Fruit fly (Drosophila melanogaster) whole organism, embryonic: Measurements from ENCODE around the gene eIF3l.
A peak's percentile ranks its signal among the peaks of the same experiment; 100 is the strongest.

Experiments used
- CG10431 ChIP-seq: fragments of 200-800 bp; sonication (Bioruptor generic); optimal IDR thresholded peaks from 3 replicates; lab custom pipeline; 2018; ENCODE audit warnings: missing biosample characterization, mild to moderate bottlenecking, missing genetic modification characterization
- CG10543 ChIP-seq: fragments of 200-800 bp; sonication (Bioruptor generic); optimal IDR thresholded peaks from 3 replicates; lab custom pipeline; 2017; ENCODE audit warnings: missing biosample characterization, mild to moderate bottlenecking, missing genetic modification characterization, moderate library complexity
- CG10979 ChIP-seq: fragments of 200-800 bp; sonication (Bioruptor generic); optimal IDR thresholded peaks from 2 replicates; lab custom pipeline; 2018; ENCODE audit warnings: missing biosample characterization, mild to moderate bottlenecking, missing genetic modification characterization, moderate library complexity
- CG11093 ChIP-seq: fragments of 200-800 bp; sonication (Bioruptor generic); IDR thresholded peaks from 3 replicates; pipeline ENCODE4 v1.3.6; 2022; ENCODE audit warnings: missing biosample characterization, missing genetic modification characterization
- CG11247 ChIP-seq: fragments of 200-800 bp; sonication (Bioruptor generic); IDR thresholded peaks from 2 replicates; pipeline ENCODE4 v1.3.6; 2022; ENCODE audit warnings: missing biosample characterization, missing genetic modification characterization
- CG11456 ChIP-seq: fragments of 200-800 bp; sonication (Bioruptor generic); IDR thresholded peaks from 3 replicates; pipeline ENCODE4 v1.3.6; 2022; ENCODE audit warnings: missing biosample characterization, missing genetic modification characterization
- CG11504 ChIP-seq: fragments of 200-800 bp; sonication (Bioruptor generic); optimal IDR thresholded peaks from 3 replicates; lab custom pipeline; 2019; ENCODE audit warnings: missing biosample characterization, mild to moderate bottlenecking, missing genetic modification characterization, moderate library complexity
- CG12071 ChIP-seq: fragments of 200-800 bp; sonication (Bioruptor generic); optimal IDR thresholded peaks from 3 replicates; lab custom pipeline; 2018; ENCODE audit warnings: missing biosample characterization, mild to moderate bottlenecking, missing genetic modification characterization
- CG12104 ChIP-seq: fragments of 200-800 bp; sonication (Bioruptor generic); optimal IDR thresholded peaks from 3 replicates; lab custom pipeline; 2016; ENCODE audit warnings: missing biosample characterization, missing genetic modification characterization
- CG14441 ChIP-seq: fragments of 200-800 bp; sonication (Bioruptor generic); IDR thresholded peaks from 2 replicates; pipeline ENCODE4 v1.3.6; 2022; ENCODE audit warnings: missing biosample characterization, missing genetic modification characterization
- CG1647 ChIP-seq: fragments of 200-800 bp; sonication (Bioruptor generic); optimal IDR thresholded peaks from 3 replicates; lab custom pipeline; 2016; ENCODE audit warnings: missing biosample characterization, missing genetic modification characterization
- CG2120 ChIP-seq: fragments of 200-800 bp; sonication (Bioruptor generic); optimal IDR thresholded peaks from 3 replicates; lab custom pipeline; 2016; ENCODE audit warnings: missing biosample characterization, missing genetic modification characterization
- CG2129 ChIP-seq: fragments of 200-800 bp; sonication (Bioruptor generic); IDR thresholded peaks from 2 replicates; pipeline ENCODE4 v1.3.6; 2022; ENCODE audit warnings: missing biosample characterization, missing genetic modification characterization; ENCODE audit not compliant: partially characterized antibody
- CG2875 ChIP-seq: fragments of 200-800 bp; sonication (Bioruptor generic); optimal IDR thresholded peaks from 2 replicates; lab custom pipeline; 2017; ENCODE audit warnings: missing biosample characterization, mild to moderate bottlenecking, missing genetic modification characterization, missing genetic modification reagents
- CG31388 ChIP-seq: fragments of 200-800 bp; sonication (Bioruptor generic); optimal IDR thresholded peaks from 2 replicates; lab custom pipeline; 2016; ENCODE audit warnings: missing biosample characterization, missing genetic modification characterization
- CG3838 ChIP-seq: fragments of 200-800 bp; sonication (Bioruptor generic); optimal IDR thresholded peaks from 3 replicates; lab custom pipeline; 2016; ENCODE audit warnings: missing biosample characterization, missing genetic modification characterization
- CG4707 ChIP-seq: fragments of 200-800 bp; sonication (Bioruptor generic); optimal IDR thresholded peaks from 2 replicates; lab custom pipeline; 2018; ENCODE audit warnings: missing biosample characterization, mild to moderate bottlenecking, missing genetic modification characterization, moderate library complexity
- CG6689 ChIP-seq: fragments of 200-800 bp; sonication (Bioruptor generic); IDR thresholded peaks from 2 replicates; pipeline ENCODE4 v1.3.6; 2022; ENCODE audit warnings: missing biosample characterization, missing genetic modification characterization
- CG7745 ChIP-seq: fragments of 200-800 bp; sonication (Bioruptor generic); optimal IDR thresholded peaks from 2 replicates; lab custom pipeline; 2018; ENCODE audit warnings: missing biosample characterization, mild to moderate bottlenecking, missing genetic modification characterization, moderate library complexity
- CG8478 ChIP-seq: fragments of >200 bp; optimal IDR thresholded peaks from 2 replicates; lab custom pipeline; 2018
- E2f1 ChIP-seq: fragments of 200-800 bp; sonication (Bioruptor generic); IDR thresholded peaks from 2 replicates; pipeline ENCODE4 v1.3.6; 2022; ENCODE audit warnings: missing biosample characterization, missing genetic modification characterization
- Fer3 ChIP-seq: fragments of 200-800 bp; sonication (Bioruptor generic); optimal IDR thresholded peaks from 2 replicates; lab custom pipeline; 2018; ENCODE audit warnings: missing biosample characterization, mild to moderate bottlenecking, missing genetic modification characterization, moderate library complexity
- NC2β ChIP-seq: fragments of 200-800 bp; sonication (Bioruptor generic); optimal IDR thresholded peaks from 2 replicates; lab custom pipeline; 2016; ENCODE audit warnings: missing biosample characterization, missing genetic modification characterization
- NFAT ChIP-seq: fragments of 200-800 bp; sonication (Bioruptor generic); IDR thresholded peaks from 2 replicates; pipeline ENCODE4 v1.3.6; 2022; ENCODE audit warnings: missing biosample characterization, missing genetic modification characterization
- Nf-YB ChIP-seq: fragments of 200-800 bp; sonication (Bioruptor generic); optimal IDR thresholded peaks from 3 replicates; lab custom pipeline; 2019; ENCODE audit warnings: missing biosample characterization, mild to moderate bottlenecking, missing genetic modification characterization, moderate library complexity
- Rfx ChIP-seq: fragments of 200-800 bp; sonication (Bioruptor generic); IDR thresholded peaks from 2 replicates; pipeline ENCODE4 v1.3.6; 2022; ENCODE audit warnings: missing biosample characterization, missing genetic modification characterization
- Sox100B ChIP-seq: fragments of 200-800 bp; sonication (Bioruptor generic); optimal IDR thresholded peaks from 3 replicates; lab custom pipeline; 2018; ENCODE audit warnings: missing biosample characterization, mild to moderate bottlenecking, missing genetic modification characterization
- Stat92E ChIP-seq, 3 experiments: fragments of >200 bp in 2 of 3; fragments of 200-800 bp in 1 of 3; sonication (Bioruptor generic) in 1 of 3; optimal IDR thresholded peaks; 2 replicates each; lab custom pipeline; 2017 to 2019; ENCODE audit warnings: missing biosample characterization in 3 of 3, missing genetic modification characterization in 3 of 3, mild to moderate bottlenecking in 1 of 3, moderate library complexity in 1 of 3
- ash1 ChIP-seq: fragments of 200-800 bp; sonication (Bioruptor generic); optimal IDR thresholded peaks from 2 replicates; lab custom pipeline; 2018; ENCODE audit warnings: missing biosample characterization, mild to moderate bottlenecking, missing genetic modification characterization
- az2 ChIP-seq: fragments of 200-800 bp; sonication (Bioruptor generic); optimal IDR thresholded peaks from 3 replicates; lab custom pipeline; 2016; ENCODE audit warnings: missing biosample characterization, missing genetic modification characterization
- dm ChIP-seq: fragments of 200-800 bp; sonication (Bioruptor generic); optimal IDR thresholded peaks from 3 replicates; lab custom pipeline; 2016; ENCODE audit warnings: missing biosample characterization, missing genetic modification characterization
- dysf ChIP-seq: fragments of 200-800 bp; sonication (Bioruptor generic); IDR thresholded peaks from 3 replicates; pipeline ENCODE4 v1.3.6; 2022; ENCODE audit warnings: missing biosample characterization, missing genetic modification characterization
- eve ChIP-seq, 2 experiments: fragments of >200 bp; optimal IDR thresholded peaks; 2 replicates each; lab custom pipeline; 2017; ENCODE audit warnings: missing biosample characterization in 2 of 2, missing genetic modification characterization in 2 of 2
- ewg ChIP-seq: fragments of 200-800 bp; sonication (Bioruptor generic); optimal IDR thresholded peaks from 3 replicates; lab custom pipeline; 2017; ENCODE audit warnings: mild to moderate bottlenecking, missing biosample characterization, missing genetic modification reagents, missing genetic modification characterization
- eyg ChIP-seq: fragments of 200-800 bp; sonication (Bioruptor generic); optimal IDR thresholded peaks from 3 replicates; lab custom pipeline; 2016; ENCODE audit warnings: missing biosample characterization, missing genetic modification characterization
- fd3F ChIP-seq: fragments of 200-800 bp; sonication (Bioruptor generic); optimal IDR thresholded peaks from 2 replicates; lab custom pipeline; 2018; ENCODE audit warnings: missing biosample characterization, mild to moderate bottlenecking, missing genetic modification characterization, moderate library complexity
- fru ChIP-seq: fragments of >200 bp; optimal IDR thresholded peaks from 2 replicates; lab custom pipeline; 2017
- gce ChIP-seq: fragments of 200-800 bp; sonication (Bioruptor generic); IDR thresholded peaks from 3 replicates; pipeline ENCODE4 v1.3.6; 2022; ENCODE audit warnings: missing biosample characterization, missing genetic modification characterization
- ham ChIP-seq: fragments of 200-800 bp; sonication (Bioruptor generic); IDR thresholded peaks from 2 replicates; pipeline ENCODE4 v1.3.6; 2022; ENCODE audit warnings: missing biosample characterization, missing genetic modification characterization
- inv ChIP-seq: fragments of 200-800 bp; sonication (Bioruptor generic); IDR thresholded peaks from 2 replicates; pipeline ENCODE4 v1.3.6; 2022; ENCODE audit warnings: missing biosample characterization, missing genetic modification characterization; ENCODE audit not compliant: partially characterized antibody
- schlank ChIP-seq: fragments of 200-800 bp; sonication (Bioruptor generic); optimal IDR thresholded peaks from 2 replicates; lab custom pipeline; 2018; ENCODE audit warnings: missing biosample characterization, mild to moderate bottlenecking, missing genetic modification characterization
- tll ChIP-seq, 2 experiments: fragments of 200-800 bp in 1 of 2; fragments of >200 bp in 1 of 2; sonication (Bioruptor generic) in 1 of 2; optimal IDR thresholded peaks; 2 replicates each; lab custom pipeline; 2017 to 2019; ENCODE audit warnings: missing biosample characterization in 2 of 2, missing genetic modification characterization in 2 of 2, mild to moderate bottlenecking in 1 of 2, moderate library complexity in 1 of 2
- tna ChIP-seq: fragments of 200-800 bp; sonication (Bioruptor generic); IDR thresholded peaks from 2 replicates; pipeline ENCODE4 v1.3.6; 2022; ENCODE audit warnings: missing biosample characterization, missing genetic modification characterization; ENCODE audit not compliant: partially characterized antibody
- unc-4 ChIP-seq: fragments of 200-800 bp; sonication (Bioruptor generic); IDR thresholded peaks from 2 replicates; pipeline ENCODE4 v1.3.6; 2022; ENCODE audit warnings: missing biosample characterization, missing genetic modification characterization; ENCODE audit not compliant: partially characterized antibody

Gene eIF3l

DNA sequence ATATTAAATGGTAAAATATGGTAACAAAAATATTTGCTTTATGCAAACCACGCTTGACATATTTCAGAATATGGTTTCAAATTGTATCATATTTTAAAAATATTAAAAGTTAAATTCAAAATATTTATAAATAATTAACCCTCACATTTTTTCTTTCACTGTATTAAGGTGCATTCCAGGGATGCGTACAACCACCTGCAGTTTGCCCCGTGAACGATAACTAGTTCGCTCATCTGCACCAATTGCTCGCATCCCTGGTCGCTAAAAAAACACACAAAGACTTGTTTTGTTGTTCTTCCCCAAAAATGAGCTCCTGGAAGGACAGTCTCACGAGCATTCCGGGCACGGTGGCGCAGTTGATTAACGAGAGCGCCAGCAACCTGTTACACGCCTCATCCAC is 14.0 kb downstream of the eIF3l start, which contains the start of gene DEF8 (continued):
- TF ChIP-seq ham (GFP tag; lab: Robert Waterston, UW) (no peak), Rfx (GFP tag; lab: Robert Waterston, UW) (peak; percentile 88)

DNA sequence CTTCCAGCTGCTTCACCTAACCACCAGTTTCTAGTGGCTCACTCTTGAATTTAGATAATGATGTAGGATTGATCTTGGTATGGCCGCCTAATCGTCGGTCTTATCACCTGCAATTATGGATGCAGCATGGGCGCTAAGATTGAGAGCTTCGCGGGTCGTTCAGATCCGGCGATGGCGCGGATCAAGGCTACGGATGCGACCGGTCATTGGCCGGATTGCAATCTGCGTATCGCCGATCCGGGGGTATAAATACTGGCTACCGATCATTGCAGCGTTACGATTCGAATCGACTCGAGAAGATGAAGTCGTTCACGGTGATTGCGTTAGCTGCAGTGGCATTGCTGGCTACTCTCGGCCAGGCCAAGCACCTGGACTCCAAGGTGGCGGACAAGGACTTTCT is 16.8 kb downstream of the eIF3l start, which contains the start of gene Lsp2:
Gene Lsp2, plus strand, starts transcription at position 283 of the 400 bp plus-strand sequence.
- TF ChIP-seq CG2875 (no peak), CG8478 (lab: Kevin White, UChicago) (no peak)

DNA sequence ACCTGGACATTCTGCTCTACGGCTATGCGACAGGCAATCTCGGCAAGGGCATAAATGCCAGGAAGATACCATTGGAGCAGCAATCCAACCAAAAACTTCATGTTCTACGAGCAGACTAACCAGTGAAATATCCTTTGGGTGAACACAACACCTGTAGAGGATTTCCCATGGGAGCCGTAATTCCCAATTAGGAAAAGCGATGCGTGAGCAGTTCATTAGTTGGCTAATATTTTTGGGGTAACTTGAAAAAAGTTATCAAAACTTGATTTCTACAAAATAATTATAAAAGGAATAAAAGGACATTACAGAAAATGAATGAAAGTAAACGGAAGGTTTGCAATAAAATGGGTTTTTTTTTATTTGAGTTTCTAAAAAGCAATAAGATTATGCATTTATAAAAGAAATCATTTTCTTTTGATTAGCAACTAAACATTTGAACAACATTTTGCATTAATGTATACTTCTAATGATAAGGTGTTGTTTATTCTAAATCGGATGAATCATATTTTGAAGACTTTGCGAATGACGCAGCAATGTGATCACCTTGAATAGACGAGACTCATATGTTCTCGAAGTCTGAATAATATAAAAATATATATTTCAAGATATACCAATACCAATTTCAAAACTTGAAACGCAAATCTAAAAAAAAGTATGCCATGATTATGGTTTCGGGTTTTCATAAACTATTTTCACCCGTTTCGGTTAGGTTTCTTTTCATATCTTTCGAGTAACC is 18.4 kb downstream of the eIF3l start, which contains the start of the genes Ir68b and CG34241:
Gene Ir68b, minus strand, starts transcription at position 101 of the 736 bp plus-strand sequence.
Gene CG34241, plus strand, starts transcription at position 686 of the 736 bp plus-strand sequence.
- TF ChIP-seq gce (no peak), NC2β (no peak), unc-4 (GFP tag; lab: Robert Waterston, UW) (no peak), fd3F (GFP tag; lab: Kevin White, UChicago) (no peak), NFAT (no peak), ash1 (GFP tag; lab: Kevin White, UChicago) (no peak), CG1647 (GFP tag; lab: Kevin White, UChicago) (no peak), CG2129 (GFP tag; lab: Robert Waterston, UW) (no peak), eve (GFP tag; optimal IDR thresholded peaks at IDR 0.05; lab: Kevin White, UChicago) (no peak)

DNA sequence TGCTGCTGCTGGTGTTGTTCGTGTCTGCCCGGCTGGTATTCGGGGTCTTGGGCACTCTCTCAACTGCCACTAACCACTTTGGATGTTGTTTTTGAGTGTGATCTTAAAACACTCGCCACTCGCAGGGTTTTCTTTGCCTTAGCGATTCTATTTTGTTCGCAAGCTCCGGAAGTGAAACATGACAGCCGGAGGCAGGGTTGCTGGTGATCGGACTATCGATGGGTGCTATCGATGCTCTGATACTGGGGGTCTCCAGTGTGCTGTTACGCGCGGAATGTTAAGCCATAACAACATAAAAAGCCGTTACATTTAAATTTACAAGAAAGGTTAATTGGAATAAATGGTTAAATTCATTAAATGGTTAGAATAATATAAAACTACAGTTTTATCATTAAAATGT is 20.9 kb downstream of the eIF3l start, which contains the start of gene yps:
Gene yps, minus strand, starts transcription at position 176 of the 400 bp plus-strand sequence.
- TF ChIP-seq CG10979 (tag; lab: Kevin White, UChicago) = peak; percentile 80
- TF ChIP-seq CG31388 (GFP tag; lab: Kevin White, UChicago) = peak; percentile 23
- peak; percentile 87 for TF ChIP-seq CG7745 (tag; lab: Kevin White, UChicago)
- TF ChIP-seq CG12071 = peak; percentile 97
- peak; percentile 98 for TF ChIP-seq CG10543 (GFP tag; lab: Kevin White, UChicago)
- peak; percentile 77 for TF ChIP-seq CG6689 (GFP tag; lab: Robert Waterston, UW)
- TF ChIP-seq CG10431 (GFP tag; lab: Kevin White, UChicago) = peak; percentile 97
- peak; percentile 82 for TF ChIP-seq az2
- 0 out of 3 replicates have a peak, but pooled peaks have one; percentile 8 for TF ChIP-seq CG11093
- peak; percentile 87 for TF ChIP-seq E2f1 (GFP tag; lab: Robert Waterston, UW)
- TF ChIP-seq ewg = peak; percentile 87
- TF ChIP-seq CG2120 (GFP tag; lab: Kevin White, UChicago) = peak; percentile 74
- peak; percentile 93 for TF ChIP-seq dm
- peak; percentile 77 for TF ChIP-seq Nf-YB (GFP tag; lab: Kevin White, UChicago)
- peak in 1 of 3 experiments; percentile 73 for TF ChIP-seq Stat92E (GFP tag; optimal IDR thresholded peaks at IDR 0.05; lab: Kevin White, UChicago)
- TF ChIP-seq tll (GFP tag; optimal IDR thresholded peaks at IDR 0.05; lab: Kevin White, UChicago) = peak in 1 of 2 experiments; percentile 62
- peak; percentile 42; the same call in 1 of the 2 replicates for TF ChIP-seq tna
- TF ChIP-seq CG12104 = peak; percentile 96
- peak; percentile 91 for TF ChIP-seq CG3838
- TF ChIP-seq inv (GFP tag; lab: Robert Waterston, UW) = peak; percentile 68
- TF ChIP-seq schlank (tag; lab: Kevin White, UChicago) = peak; percentile 97
- peak; percentile 95 for TF ChIP-seq Fer3 (tag; lab: Kevin White, UChicago)
- peak; percentile 96 for TF ChIP-seq eyg (GFP tag; lab: Kevin White, UChicago)
- peak; percentile 83 for TF ChIP-seq dysf
- TF ChIP-seq fru = no peak
- peak; percentile 92 for TF ChIP-seq Sox100B (GFP tag; lab: Kevin White, UChicago)
- TF ChIP-seq CG11504 (tag; lab: Kevin White, UChicago) = peak; percentile 85
- TF ChIP-seq CG11456 (GFP tag; lab: Robert Waterston, UW) = peak; percentile 97
- TF ChIP-seq CG14441 = peak; percentile 84
- TF ChIP-seq CG11247 (GFP tag; lab: Robert Waterston, UW) = peak; percentile 91
- peak; percentile 96 for TF ChIP-seq CG4707 (GFP tag; lab: Kevin White, UChicago)
